Worm (Caenorhabditis elegans) whole organism, L4 larva: ENCODE data around the gene R04F11.2.

Experiments
- F37D6.2 ChIP-seq: sonication (generic microtip); optimal IDR thresholded peaks from 2 replicates; lab custom pipeline; 2016; ENCODE audit warnings: mild to moderate bottlenecking, missing genetic modification characterization, missing compliant biosample characterization
- T20F7.1 ChIP-seq: fragments of 200-800 bp; sonication (Bioruptor generic); optimal IDR thresholded peaks from 2 replicates; lab custom pipeline; 2018; ENCODE audit warnings: mild to moderate bottlenecking, missing genetic modification characterization, missing compliant biosample characterization
- T26A8.4 ChIP-seq: fragments of 200-800 bp; sonication (Bioruptor generic); IDR thresholded peaks from 2 replicates; pipeline ENCODE4 v1.3.6; 2022; ENCODE audit warnings: missing genetic modification characterization, missing compliant biosample characterization
- ama-1 ChIP-seq: fragments of 150-350 bp; optimal IDR thresholded peaks from 2 replicates; lab custom pipeline; 2014; ENCODE audit warnings: inconsistent platforms, mixed read lengths
- attf-4 ChIP-seq: sonication (generic microtip); optimal IDR thresholded peaks from 3 replicates; lab custom pipeline; 2017; ENCODE audit warnings: missing biosample characterization, missing genetic modification characterization
- ceh-28 ChIP-seq: fragments of 150-350 bp; optimal IDR thresholded peaks from 2 replicates; lab custom pipeline; 2014; ENCODE audit warnings: missing biosample characterization, missing genetic modification reagents, missing genetic modification characterization
- ceh-32 ChIP-seq: sonication (generic microtip); optimal IDR thresholded peaks from 2 replicates; lab custom pipeline; 2016; ENCODE audit warnings: mild to moderate bottlenecking, missing genetic modification characterization, missing compliant biosample characterization; ENCODE audit not compliant: poor library complexity
- ceh-82 ChIP-seq: sonication (generic microtip); optimal IDR thresholded peaks from 2 replicates; lab custom pipeline; 2017; ENCODE audit warnings: missing biosample characterization, missing genetic modification characterization
- ces-1 ChIP-seq: fragments of 150-350 bp; sonication (generic microtip); optimal IDR thresholded peaks from 4 replicates; lab custom pipeline; 2014; ENCODE audit warnings: missing biosample characterization, missing genetic modification reagents, missing genetic modification characterization
- ctbp-1 ChIP-seq: fragments of 200-800 bp; sonication (Bioruptor generic); IDR thresholded peaks from 2 replicates; pipeline ENCODE4 v1.3.6; 2022; ENCODE audit warnings: missing genetic modification reagents, missing genetic modification characterization, missing compliant biosample characterization
- daf-16 ChIP-seq, 3 experiments: sonication (generic microtip); optimal IDR thresholded peaks; 2 replicates each; lab custom pipeline; 2016 to 2017; ENCODE audit warnings: missing genetic modification characterization in 3 of 3, missing genetic modification reagents in 3 of 3, mild to moderate bottlenecking in 2 of 3, missing compliant biosample characterization in 2 of 3, missing biosample characterization in 1 of 3, moderate library complexity in 1 of 3
- daf-19 ChIP-seq: fragments of 200-800 bp; sonication (Bioruptor generic); conservative IDR thresholded peaks from 2 replicates; pipeline ENCODE4 v1.3.6; 2022; ENCODE audit warnings: missing genetic modification characterization, missing compliant biosample characterization
- dmd-8 ChIP-seq: fragments of 200-800 bp; sonication (Bioruptor generic); IDR thresholded peaks from 2 replicates; pipeline ENCODE4 v1.3.6; 2022; ENCODE audit warnings: missing genetic modification characterization, missing compliant biosample characterization
- dpl-1 ChIP-seq: fragments of 150-350 bp; optimal IDR thresholded peaks from 2 replicates; lab custom pipeline; 2014; ENCODE audit warnings: missing biosample characterization, missing genetic modification reagents, missing genetic modification characterization
- fkh-10 ChIP-seq: fragments of 150-350 bp; optimal IDR thresholded peaks from 2 replicates; lab custom pipeline; 2014; ENCODE audit warnings: missing biosample characterization, missing genetic modification reagents, missing genetic modification characterization
- fos-1 ChIP-seq: fragments of 150-350 bp; optimal IDR thresholded peaks from 2 replicates; lab custom pipeline; 2014; ENCODE audit warnings: missing biosample characterization, missing genetic modification characterization
- hlh-11 ChIP-seq: fragments of 200-800 bp; sonication (Bioruptor generic); optimal IDR thresholded peaks from 2 replicates; lab custom pipeline; 2018; ENCODE audit warnings: mild to moderate bottlenecking, missing genetic modification characterization, missing compliant biosample characterization
- hlh-30 ChIP-seq: sonication (generic microtip); optimal IDR thresholded peaks from 2 replicates; lab custom pipeline; 2017; ENCODE audit warnings: antibody characterized with exemption, mild to moderate bottlenecking, missing genetic modification characterization, missing compliant biosample characterization; ENCODE audit not compliant: insufficient read depth
- lin-1 ChIP-seq: fragments of 200-800 bp; sonication (Bioruptor generic); IDR thresholded peaks from 2 replicates; pipeline ENCODE4 v1.3.6; 2022; ENCODE audit warnings: missing genetic modification reagents, missing genetic modification characterization, missing compliant biosample characterization
- mdl-1 ChIP-seq, 2 experiments: fragments of 150-350 bp in 1 of 2; sonication (generic microtip) in 1 of 2; optimal IDR thresholded peaks; 2 replicates each; lab custom pipeline; 2014 to 2017; ENCODE audit warnings: missing biosample characterization in 2 of 2, missing genetic modification characterization in 2 of 2
- mxl-3 ChIP-seq: fragments of 200-800 bp; sonication (Bioruptor generic); optimal IDR thresholded peaks from 2 replicates; lab custom pipeline; 2018; ENCODE audit warnings: mild to moderate bottlenecking, missing genetic modification characterization, missing compliant biosample characterization
- nhr-102 ChIP-seq: sonication (generic microtip); optimal IDR thresholded peaks from 2 replicates; lab custom pipeline; 2016; ENCODE audit warnings: mild to moderate bottlenecking, missing genetic modification characterization, moderate library complexity, missing compliant biosample characterization
- nhr-11 ChIP-seq: fragments of 150-350 bp; optimal IDR thresholded peaks from 2 replicates; lab custom pipeline; 2014; ENCODE audit warnings: missing biosample characterization, missing genetic modification characterization
- nhr-28 ChIP-seq: fragments of 150-350 bp; optimal IDR thresholded peaks from 2 replicates; lab custom pipeline; 2014; ENCODE audit warnings: missing biosample characterization, missing genetic modification characterization
- nhr-48 ChIP-seq: sonication (generic microtip); optimal IDR thresholded peaks from 2 replicates; lab custom pipeline; 2016; ENCODE audit warnings: mild to moderate bottlenecking, missing genetic modification characterization, missing compliant biosample characterization
- nhr-76 ChIP-seq: fragments of 150-350 bp; optimal IDR thresholded peaks from 2 replicates; lab custom pipeline; 2014; ENCODE audit warnings: missing biosample characterization, missing genetic modification characterization
- nhr-77 ChIP-seq: fragments of 150-350 bp; optimal IDR thresholded peaks from 2 replicates; lab custom pipeline; 2014; ENCODE audit warnings: missing biosample characterization, missing genetic modification characterization
- php-3 ChIP-seq: fragments of 200-800 bp; sonication (Bioruptor generic); IDR thresholded peaks from 2 replicates; pipeline ENCODE4 v1.3.6; 2022; ENCODE audit warnings: missing genetic modification reagents, missing genetic modification characterization, missing compliant biosample characterization
- pqm-1 ChIP-seq: sonication (generic microtip); optimal IDR thresholded peaks from 2 replicates; lab custom pipeline; 2017; ENCODE audit warnings: missing biosample characterization, missing genetic modification characterization
- set-16 ChIP-seq: fragments of 200-800 bp; sonication (Bioruptor generic); IDR thresholded peaks from 2 replicates; pipeline ENCODE4 v1.3.6; 2022; ENCODE audit warnings: missing genetic modification reagents, missing genetic modification characterization, missing compliant biosample characterization
- snpc-1.2 ChIP-seq: fragments of 200-800 bp; sonication (Bioruptor generic); IDR thresholded peaks from 2 replicates; pipeline ENCODE4 v1.3.6; 2022; ENCODE audit warnings: missing genetic modification reagents, missing genetic modification characterization, missing compliant biosample characterization
- snpc-4 ChIP-seq: fragments of 150-350 bp; optimal IDR thresholded peaks from 2 replicates; lab custom pipeline; 2014; ENCODE audit warnings: missing biosample characterization, missing genetic modification characterization
- tra-1 ChIP-seq: fragments of 200-800 bp; sonication (Bioruptor generic); IDR thresholded peaks from 2 replicates; pipeline ENCODE4 v1.3.6; 2022; ENCODE audit warnings: missing genetic modification reagents, missing genetic modification characterization, missing compliant biosample characterization
- unc-39 ChIP-seq: sonication (generic microtip); optimal IDR thresholded peaks from 2 replicates; lab custom pipeline; 2017; ENCODE audit warnings: missing biosample characterization, missing genetic modification characterization
- unc-62 ChIP-seq, 3 experiments: fragments of 150-350 bp in 1 of 3; sonication (generic microtip); optimal IDR thresholded peaks in 2 of 3; peaks in 1 of 3; 1 replicate in 1 of 3; 2 replicates in 2 of 3; lab custom pipeline; 2014 to 2017; ENCODE audit warnings: missing biosample characterization in 3 of 3, missing genetic modification characterization in 3 of 3, missing genetic modification reagents in 3 of 3, missing genotype in 1 of 3
- zfp-2 ChIP-seq: sonication (generic microtip); optimal IDR thresholded peaks from 2 replicates; lab custom pipeline; 2016; ENCODE audit warnings: mild to moderate bottlenecking, missing genetic modification characterization, missing compliant biosample characterization
- zfp-3 ChIP-seq: fragments of 200-800 bp; sonication (Bioruptor generic); conservative IDR thresholded peaks from 2 replicates; pipeline ENCODE4 v1.3.6; 2022; ENCODE audit warnings: missing genetic modification reagents, missing genetic modification characterization, missing compliant biosample characterization

Gene R04F11.2

DNA sequence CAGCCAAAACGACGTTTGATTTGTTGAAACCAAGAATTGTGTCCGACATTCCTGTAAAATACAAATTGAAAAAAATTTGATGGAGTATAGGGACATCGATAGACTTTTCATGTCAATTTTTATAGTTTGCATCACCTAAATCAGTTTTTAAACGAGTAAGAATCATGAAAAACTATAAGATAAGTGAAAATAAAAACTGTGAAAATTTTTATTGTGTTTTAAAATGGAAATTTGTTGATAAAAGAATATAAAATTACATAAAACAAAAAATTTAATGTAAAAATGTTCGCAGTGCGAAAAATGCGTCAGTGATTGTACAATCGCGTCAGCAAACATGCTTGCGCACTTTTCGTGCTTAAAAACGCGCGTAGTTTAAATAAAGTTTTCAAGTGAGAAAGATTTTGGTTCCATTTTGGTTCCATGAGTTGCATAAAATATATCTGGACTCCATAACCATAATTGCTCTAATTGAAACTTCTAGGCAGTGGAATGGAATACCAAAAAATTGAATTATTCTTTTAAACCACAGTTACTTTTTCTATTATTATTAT is 25.3 kb downstream of the R04F11.2 start, which contains the start of gene tomm-20 (continued):
- TF ChIP-seq zfp-2 (tag; lab: Kevin White, UChicago), result peak; percentile 49
- peak; percentile 91 for TF ChIP-seq nhr-77
- TF ChIP-seq pqm-1 (tag; lab: Kevin White, UChicago), result no peak

DNA sequence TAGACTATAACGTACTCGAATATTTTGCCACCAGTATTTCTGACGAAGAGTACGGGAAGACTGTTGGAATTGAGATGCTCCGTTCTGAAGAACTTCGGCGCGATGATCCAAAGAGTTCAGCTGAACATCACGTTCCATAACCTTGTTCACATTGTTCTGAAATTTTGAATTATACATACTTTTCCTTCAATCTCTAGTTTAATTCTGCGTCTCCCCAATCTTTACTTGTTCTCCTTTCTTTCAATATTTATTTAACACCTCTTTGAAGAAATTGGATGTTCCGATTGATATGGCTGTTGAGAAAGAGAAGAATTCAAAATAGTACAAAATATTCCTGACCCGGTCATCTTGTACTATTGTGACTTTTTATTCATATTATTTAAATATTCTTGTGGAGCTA is 26.7 kb downstream of the R04F11.2 start, which contains the start of gene F23H12.3:
Gene F23H12.3 (plus strand): TSS at position 301 of the 400 bp plus-strand sequence.
- no peak for TF ChIP-seq ceh-82 (tag; lab: Kevin White, UChicago)
- no peak for TF ChIP-seq daf-16 (GFP tag; optimal IDR thresholded peaks at IDR 0.05; lab: Kevin White, UChicago)
- TF ChIP-seq daf-16 (tag; optimal IDR thresholded peaks at IDR 0.05; lab: Kevin White, UChicago), result no peak
- no peak for TF ChIP-seq nhr-102

DNA sequence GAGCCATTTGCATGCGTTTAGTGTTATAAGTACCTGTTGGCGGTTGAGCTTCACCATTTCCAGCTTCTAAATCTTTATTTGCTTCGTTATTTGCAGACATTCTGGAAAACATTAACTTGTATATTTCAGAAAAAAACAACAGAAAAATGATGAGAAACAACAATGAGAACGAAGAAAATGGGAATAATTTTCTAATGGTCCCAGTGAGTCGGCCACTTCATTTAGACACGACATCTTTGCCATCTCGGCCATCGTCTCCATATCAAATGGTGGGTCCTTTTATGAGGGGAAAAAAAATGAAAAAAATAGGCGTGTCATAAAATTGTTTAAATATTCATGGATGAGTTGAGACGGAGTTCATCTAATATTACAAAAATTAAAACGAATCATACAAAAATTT is 27.6 kb downstream of the R04F11.2 start, which contains the start of gene snb-2:
Gene snb-2 (minus strand): TSS at position 101 of the 400 bp plus-strand sequence.
- TF ChIP-seq nhr-11 (tag; lab: Kevin White, UChicago) (no peak), dpl-1 (GFP tag; lab: Kevin White, UChicago) (no peak), snpc-4 (tag; lab: Kevin White, UChicago) (no peak), set-16 (no peak), ces-1 (no peak), zfp-2 (tag; lab: Kevin White, UChicago) (no peak), ama-1 (lab: Kevin White, UChicago) (no peak), daf-16 (GFP tag; optimal IDR thresholded peaks at IDR 0.05; lab: Kevin White, UChicago) (no peak), daf-16 (tag; optimal IDR thresholded peaks at IDR 0.05; lab: Kevin White, UChicago) (no peak), mdl-1 (tag; optimal IDR thresholded peaks at IDR 0.05; lab: Kevin White, UChicago) (no peak), ceh-32 (tag; lab: Kevin White, UChicago) (no peak), ctbp-1 (no peak)
- TF ChIP-seq, all 104 proteins: peak for 0

DNA sequence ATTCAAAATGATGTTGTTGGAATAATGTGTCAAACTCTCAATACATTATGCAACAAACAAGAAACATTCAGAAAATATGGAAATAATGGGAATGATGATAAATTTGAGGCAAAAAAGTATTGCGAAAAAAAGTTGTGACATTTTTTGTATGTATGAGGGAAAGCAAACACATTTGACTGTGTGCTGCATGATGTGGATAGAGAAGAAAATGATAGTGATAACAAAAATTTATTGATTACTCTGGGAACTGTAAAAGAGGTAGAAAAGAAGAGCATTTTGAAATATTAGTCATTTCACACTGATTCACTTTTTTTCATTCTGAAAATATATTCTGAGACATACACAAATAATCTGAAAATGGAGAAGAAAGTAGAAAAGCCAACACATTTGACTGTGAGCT is 29.7 kb downstream of the R04F11.2 start:
- TF ChIP-seq pqm-1 (tag; lab: Kevin White, UChicago) (peak; percentile 27), attf-4 (tag; lab: Kevin White, UChicago) (no peak), zfp-3 (no peak), nhr-28 (tag; lab: Kevin White, UChicago) (peak; percentile 26), hlh-30 (tag; lab: Kevin White, UChicago) (no peak), daf-16 (GFP tag; optimal IDR thresholded peaks at IDR 0.05; lab: Kevin White, UChicago) (no peak), daf-16 (tag; optimal IDR thresholded peaks at IDR 0.05; lab: Kevin White, UChicago) (peak; percentile 17), F37D6.2 (tag; lab: Kevin White, UChicago) (no peak), fos-1 (tag; lab: Kevin White, UChicago) (no peak), T20F7.1 (GFP tag; lab: Kevin White, UChicago) (no peak), lin-1 (no peak), unc-62 (GFP tag; optimal IDR thresholded peaks at IDR 0.05 in 1 of 2; lab: Kevin White, UChicago) (peak in 1 of 2 experiments; percentile 58), unc-62 (tag; optimal IDR thresholded peaks at IDR 0.05; lab: Kevin White, UChicago) (no peak), tra-1 (GFP tag; lab: Robert Waterston, UW) (no peak)

DNA sequence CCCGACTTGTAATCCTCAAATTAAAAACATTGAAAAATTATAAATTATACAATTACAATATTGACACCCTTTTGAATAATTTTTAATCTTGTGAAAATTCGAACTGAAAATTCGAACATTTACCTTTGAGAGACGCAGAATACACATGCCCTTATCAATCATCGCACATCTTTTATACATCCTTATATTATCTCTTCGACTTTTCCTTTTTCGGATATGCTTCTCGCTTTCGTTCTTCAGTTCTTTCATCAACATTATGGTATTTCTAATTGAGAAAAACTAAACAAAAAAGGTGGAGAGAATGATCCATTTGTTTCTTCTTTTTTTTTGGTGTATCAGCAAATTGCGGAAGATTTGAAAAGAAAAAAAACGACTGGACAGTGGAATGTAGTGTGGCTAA is 31.2 kb downstream of the R04F11.2 start:
- TF ChIP-seq fkh-10 (GFP tag; lab: Kevin White, UChicago) (no peak), nhr-48 (peak; percentile 42), zfp-2 (tag; lab: Kevin White, UChicago) (no peak), unc-39 (tag; lab: Kevin White, UChicago) (no peak), nhr-76 (no peak), php-3 (GFP tag; lab: Robert Waterston, UW) (no peak), hlh-11 (tag; lab: Kevin White, UChicago) (peak; percentile 31), daf-19 (GFP tag; lab: Robert Waterston, UW) (no peak), dmd-8 (GFP tag; lab: Robert Waterston, UW) (no peak), ceh-32 (tag; lab: Kevin White, UChicago) (no peak), snpc-1.2 (GFP tag; lab: Robert Waterston, UW) (no peak), ceh-28 (tag; lab: Kevin White, UChicago) (no peak), T26A8.4 (GFP tag; lab: Robert Waterston, UW) (no peak), mxl-3 (GFP tag; lab: Kevin White, UChicago) (no peak)
